Fruit fly (Drosophila melanogaster) whole organism, prepupa: ENCODE data around the gene Socs16D.

ENCODE experiments used
- CG10631 ChIP-seq: fragments of 200-800 bp; sonication (Bioruptor generic); optimal IDR thresholded peaks from 2 replicates; lab custom pipeline; 2016; ENCODE audit warnings: missing biosample characterization, missing genetic modification characterization
- CG10669 ChIP-seq: fragments of 200-800 bp; sonication (Bioruptor generic); optimal IDR thresholded peaks from 3 replicates; lab custom pipeline; 2018; ENCODE audit warnings: missing biosample characterization, mild to moderate bottlenecking, missing genetic modification characterization, moderate library complexity
- CG11294 ChIP-seq: fragments of 200-800 bp; sonication (Bioruptor generic); IDR thresholded peaks from 2 replicates; pipeline ENCODE4 v1.3.6; 2022; ENCODE audit warnings: missing biosample characterization, missing genetic modification characterization
- CG11762 ChIP-seq: fragments of 200-800 bp; sonication (Bioruptor generic); optimal IDR thresholded peaks from 3 replicates; lab custom pipeline; 2016; ENCODE audit warnings: missing biosample characterization, missing genetic modification characterization; ENCODE audit not compliant: insufficient read depth
- CG11902 ChIP-seq: fragments of 200-800 bp; sonication (Bioruptor generic); optimal IDR thresholded peaks from 3 replicates; lab custom pipeline; 2016; ENCODE audit warnings: missing biosample characterization, missing genetic modification characterization
- CG15336 ChIP-seq: fragments of 200-800 bp; sonication (Bioruptor generic); IDR thresholded peaks from 2 replicates; pipeline ENCODE4 v1.3.6; 2022; ENCODE audit warnings: missing biosample characterization, missing genetic modification characterization
- CG16779 ChIP-seq: fragments of 200-800 bp; sonication (Bioruptor generic); optimal IDR thresholded peaks from 3 replicates; lab custom pipeline; 2017; ENCODE audit warnings: missing biosample characterization, mild to moderate bottlenecking, missing genetic modification characterization
- CG3032 ChIP-seq: fragments of 200-800 bp; optimal IDR thresholded peaks from 2 replicates; lab custom pipeline; 2019; ENCODE audit warnings: missing biosample characterization, mild to moderate bottlenecking, missing genetic modification characterization, moderate library complexity
- CG32006 ChIP-seq: fragments of 200-800 bp; sonication (Bioruptor generic); optimal IDR thresholded peaks from 3 replicates; lab custom pipeline; 2017; ENCODE audit warnings: missing biosample characterization, mild to moderate bottlenecking, missing genetic modification characterization
- CG34406 ChIP-seq: fragments of 200-800 bp; sonication (Bioruptor generic); optimal IDR thresholded peaks from 3 replicates; lab custom pipeline; 2016; ENCODE audit warnings: missing biosample characterization, missing genetic modification characterization
- CG3919 ChIP-seq: fragments of 200-800 bp; sonication (Bioruptor generic); optimal IDR thresholded peaks from 3 replicates; lab custom pipeline; 2016; ENCODE audit warnings: missing biosample characterization, missing genetic modification characterization
- CG4318 ChIP-seq: fragments of 200-800 bp; sonication (Bioruptor generic); optimal IDR thresholded peaks from 3 replicates; lab custom pipeline; 2017; ENCODE audit warnings: missing biosample characterization, mild to moderate bottlenecking, missing genetic modification characterization
- CG6163 ChIP-seq: fragments of 200-800 bp; sonication (Bioruptor generic); IDR thresholded peaks from 3 replicates; pipeline ENCODE4 v1.3.6; 2022; ENCODE audit warnings: missing biosample characterization, missing genetic modification characterization
- CG6808 ChIP-seq: fragments of 200-800 bp; sonication (Bioruptor generic); optimal IDR thresholded peaks from 3 replicates; lab custom pipeline; 2017; ENCODE audit warnings: missing biosample characterization, missing genetic modification characterization, mild to moderate bottlenecking, moderate library complexity, missing genetic modification reagents
- CG6854 ChIP-seq: fragments of 200-800 bp; sonication (Bioruptor generic); optimal IDR thresholded peaks from 2 replicates; lab custom pipeline; 2017; ENCODE audit warnings: missing biosample characterization, mild to moderate bottlenecking, missing genetic modification characterization
- CG7368 ChIP-seq: fragments of 200-800 bp; sonication (Bioruptor generic); optimal IDR thresholded peaks from 3 replicates; lab custom pipeline; 2016; ENCODE audit warnings: missing biosample characterization, missing genetic modification characterization
- CG8319 ChIP-seq: fragments of 200-800 bp; sonication (Bioruptor generic); optimal IDR thresholded peaks from 3 replicates; lab custom pipeline; 2016; ENCODE audit warnings: missing biosample characterization, missing genetic modification characterization
- CG8632 ChIP-seq: fragments of 200-800 bp; sonication (Bioruptor generic); optimal IDR thresholded peaks from 3 replicates; lab custom pipeline; 2016; ENCODE audit warnings: missing biosample characterization, missing genetic modification characterization
- CG9139 ChIP-seq: fragments of 200-800 bp; sonication (Bioruptor generic); optimal IDR thresholded peaks from 3 replicates; lab custom pipeline; 2017; ENCODE audit warnings: missing biosample characterization, mild to moderate bottlenecking, missing genetic modification characterization
- Eip75B ChIP-seq: fragments of 200-800 bp; sonication (Bioruptor generic); optimal IDR thresholded peaks from 3 replicates; lab custom pipeline; 2016; ENCODE audit warnings: missing biosample characterization, missing genetic modification characterization
- Eip78C ChIP-seq: fragments of 200-800 bp; sonication (Bioruptor generic); peaks from one replicate; lab custom pipeline; 2016; ENCODE audit warnings: missing biosample characterization, missing genetic modification characterization
- Ets96B ChIP-seq: fragments of 200-800 bp; optimal IDR thresholded peaks from 2 replicates; lab custom pipeline; 2019; ENCODE audit warnings: missing biosample characterization, mild to moderate bottlenecking, missing genetic modification characterization, moderate library complexity
- Hr38 ChIP-seq: sonication (Bioruptor generic); optimal IDR thresholded peaks from 2 replicates; lab custom pipeline; 2016; ENCODE audit warnings: missing biosample characterization, missing genetic modification characterization
- Hr39 ChIP-seq: fragments of 200-800 bp; sonication (Bioruptor generic); optimal IDR thresholded peaks from 2 replicates; lab custom pipeline; 2016; ENCODE audit warnings: missing biosample characterization, missing genetic modification characterization
- Hr4 ChIP-seq: fragments of 200-800 bp; sonication (Bioruptor generic); optimal IDR thresholded peaks from 3 replicates; lab custom pipeline; 2016; ENCODE audit warnings: missing biosample characterization, missing genetic modification characterization
- Lpt ChIP-seq: fragments of 200-800 bp; sonication (Bioruptor generic); optimal IDR thresholded peaks from 3 replicates; lab custom pipeline; 2016; ENCODE audit warnings: missing biosample characterization, missing genetic modification characterization
- Met ChIP-seq: fragments of 200-800 bp; sonication (Bioruptor generic); optimal IDR thresholded peaks from 3 replicates; lab custom pipeline; 2016; ENCODE audit warnings: missing biosample characterization, missing genetic modification characterization
- OdsH ChIP-seq: fragments of 200-800 bp; sonication (Bioruptor generic); optimal IDR thresholded peaks from 3 replicates; lab custom pipeline; 2016; ENCODE audit warnings: missing biosample characterization, missing genetic modification characterization
- Smox ChIP-seq: fragments of 200-800 bp; sonication (Bioruptor generic); optimal IDR thresholded peaks from 3 replicates; lab custom pipeline; 2016; ENCODE audit warnings: missing biosample characterization, missing genetic modification characterization
- Sox102F ChIP-seq: fragments of 200-800 bp; sonication (Bioruptor generic); optimal IDR thresholded peaks from 2 replicates; lab custom pipeline; 2016; ENCODE audit warnings: missing biosample characterization, mild to moderate bottlenecking, missing genetic modification characterization
- Sox14 ChIP-seq: fragments of 200-800 bp; sonication (Bioruptor generic); optimal IDR thresholded peaks from 3 replicates; lab custom pipeline; 2016; ENCODE audit warnings: missing biosample characterization, missing genetic modification characterization
- Sox15 ChIP-seq: fragments of 200-800 bp; sonication (Bioruptor generic); optimal IDR thresholded peaks from 3 replicates; lab custom pipeline; 2016; ENCODE audit warnings: missing biosample characterization, missing genetic modification characterization
- achi ChIP-seq: fragments of 200-800 bp; sonication (Bioruptor generic); optimal IDR thresholded peaks from 3 replicates; lab custom pipeline; 2016; ENCODE audit warnings: missing biosample characterization, missing genetic modification characterization
- acj6 ChIP-seq: fragments of 200-800 bp; sonication (Bioruptor generic); optimal IDR thresholded peaks from 3 replicates; lab custom pipeline; 2016; ENCODE audit warnings: missing biosample characterization, missing genetic modification characterization
- cyc ChIP-seq: fragments of 200-800 bp; sonication (Bioruptor generic); optimal IDR thresholded peaks from 3 replicates; lab custom pipeline; 2016; ENCODE audit warnings: missing biosample characterization, missing genetic modification characterization
- dac ChIP-seq: fragments of 200-800 bp; sonication (Bioruptor generic); optimal IDR thresholded peaks from 2 replicates; lab custom pipeline; 2017; ENCODE audit warnings: missing biosample characterization, mild to moderate bottlenecking, missing genetic modification characterization
- dsx ChIP-seq: fragments of 200-800 bp; optimal IDR thresholded peaks from 3 replicates; lab custom pipeline; 2019; ENCODE audit warnings: missing biosample characterization, mild to moderate bottlenecking, missing genetic modification characterization, moderate library complexity; ENCODE audit not compliant: poor library complexity, severe bottlenecking
- eg ChIP-seq: fragments of 200-800 bp; sonication (Bioruptor generic); IDR thresholded peaks from 3 replicates; pipeline ENCODE4 v1.3.6; 2022; ENCODE audit warnings: missing biosample characterization, missing genetic modification characterization
- esn ChIP-seq: fragments of 200-800 bp; sonication (Bioruptor generic); optimal IDR thresholded peaks from 2 replicates; lab custom pipeline; 2016; ENCODE audit warnings: missing biosample characterization, mild to moderate bottlenecking, missing genetic modification characterization, moderate library complexity
- fd59A ChIP-seq: fragments of 200-800 bp; sonication (Bioruptor generic); optimal IDR thresholded peaks from 2 replicates; lab custom pipeline; 2017; ENCODE audit warnings: missing biosample characterization, mild to moderate bottlenecking, missing genetic modification characterization, missing genetic modification reagents
- fd85E ChIP-seq: fragments of 200-800 bp; sonication (Bioruptor generic); optimal IDR thresholded peaks from 3 replicates; lab custom pipeline; 2016; ENCODE audit warnings: missing biosample characterization, missing genetic modification characterization
- fkh ChIP-seq: fragments of 200-800 bp; sonication (Bioruptor generic); optimal IDR thresholded peaks from 3 replicates; lab custom pipeline; 2017; ENCODE audit warnings: missing biosample characterization, mild to moderate bottlenecking, missing genetic modification characterization, moderate library complexity
- lz ChIP-seq: fragments of 200-800 bp; sonication (Bioruptor generic); optimal IDR thresholded peaks from 3 replicates; lab custom pipeline; 2016; ENCODE audit warnings: missing biosample characterization, missing genetic modification characterization
- net ChIP-seq: fragments of 200-800 bp; sonication (Bioruptor generic); optimal IDR thresholded peaks from 3 replicates; lab custom pipeline; 2016; ENCODE audit warnings: missing biosample characterization, missing genetic modification characterization
- pdm3 ChIP-seq: fragments of 200-800 bp; sonication (Bioruptor generic); optimal IDR thresholded peaks from 3 replicates; lab custom pipeline; 2016; ENCODE audit warnings: missing biosample characterization, missing genetic modification characterization
- salr ChIP-seq, 2 experiments: fragments of 200-800 bp; sonication (Bioruptor generic); optimal IDR thresholded peaks; 3 replicates each; lab custom pipeline; 2016 to 2018; ENCODE audit warnings: missing biosample characterization in 2 of 2, missing genetic modification characterization in 2 of 2, mild to moderate bottlenecking in 1 of 2
- spab ChIP-seq: fragments of 200-800 bp; sonication (Bioruptor generic); optimal IDR thresholded peaks from 2 replicates; lab custom pipeline; 2017; ENCODE audit warnings: missing biosample characterization, mild to moderate bottlenecking, missing genetic modification characterization, missing genetic modification reagents
- ss ChIP-seq, 2 experiments: fragments of 200-800 bp; sonication (Bioruptor generic); optimal IDR thresholded peaks; 2 replicates in 1 of 2; 3 replicates in 1 of 2; lab custom pipeline; 2017 to 2018; ENCODE audit warnings: mild to moderate bottlenecking in 2 of 2, missing biosample characterization in 2 of 2, missing genetic modification characterization in 2 of 2, moderate library complexity in 1 of 2
- topi ChIP-seq: fragments of 200-800 bp; sonication (Bioruptor generic); optimal IDR thresholded peaks from 3 replicates; lab custom pipeline; 2016; ENCODE audit warnings: missing biosample characterization, missing genetic modification characterization
- vri ChIP-seq: fragments of 200-800 bp; sonication (Bioruptor generic); optimal IDR thresholded peaks from 3 replicates; lab custom pipeline; 2016; ENCODE audit warnings: missing biosample characterization, mild to moderate bottlenecking, missing genetic modification characterization

Gene Socs16D

DNA sequence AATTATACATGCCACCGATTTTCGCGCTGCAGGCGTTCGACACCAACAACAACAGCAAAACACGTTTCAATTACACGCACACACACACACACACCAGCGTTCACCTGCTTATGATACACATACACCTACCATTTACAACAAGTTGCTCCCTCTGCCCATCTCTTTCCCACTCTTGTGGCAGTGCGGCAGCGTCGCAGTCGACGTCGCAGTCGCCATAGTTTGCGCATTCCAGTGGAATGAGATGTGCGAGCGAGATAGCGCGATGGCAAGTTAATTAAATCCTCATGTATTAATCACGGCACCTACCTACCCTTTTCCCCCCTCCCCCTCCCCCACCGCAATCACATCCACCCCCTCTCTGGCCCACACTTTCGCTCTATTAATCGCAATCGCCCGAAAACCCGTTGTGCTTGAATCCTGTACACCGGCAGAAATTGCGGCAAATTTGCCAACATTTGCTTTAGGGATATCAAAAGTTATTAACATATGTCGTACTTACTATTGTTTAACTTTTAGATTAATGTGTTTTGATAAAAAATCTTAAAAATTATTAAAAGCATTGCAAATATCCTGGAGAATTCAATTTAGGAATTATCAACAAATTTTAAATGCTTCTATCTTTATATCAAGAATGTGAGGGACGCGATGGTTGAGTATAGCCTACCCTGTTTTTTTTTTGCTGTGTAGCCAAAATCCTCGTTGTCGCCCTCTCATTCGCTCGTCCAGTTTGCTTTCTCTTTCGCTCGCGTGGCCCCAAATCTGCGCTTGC, 24.8 kb downstream of the Socs16D start:
- TF ChIP-seq CG11902 (GFP tag; lab: Kevin White, UChicago): peak; percentile 64
- peak; percentile 82 for TF ChIP-seq acj6
- peak; percentile 38 for TF ChIP-seq CG6854 (GFP tag; lab: Kevin White, UChicago)
- TF ChIP-seq CG8632 (GFP tag; lab: Kevin White, UChicago): peak; percentile 79
- TF ChIP-seq CG3032: peak; percentile 47
- peak; percentile 85 for TF ChIP-seq lz
- TF ChIP-seq CG7368: peak; percentile 69
- peak; percentile 69 for TF ChIP-seq vri
- peak; percentile 77 for TF ChIP-seq CG3919 (GFP tag; lab: Kevin White, UChicago)
- peak; percentile 75 for TF ChIP-seq fd59A (GFP tag; lab: Kevin White, UChicago)
- TF ChIP-seq CG16779: peak; percentile 44
- TF ChIP-seq CG4318 (GFP tag; lab: Kevin White, UChicago): peak; percentile 70
- peak; percentile 60 for TF ChIP-seq spab (GFP tag; lab: Kevin White, UChicago)
- peak; percentile 84 for TF ChIP-seq Hr39 (GFP tag; lab: Kevin White, UChicago)
- TF ChIP-seq Eip78C (GFP tag; lab: Kevin White, UChicago): peak; percentile 95
- TF ChIP-seq ss (GFP tag; optimal IDR thresholded peaks at IDR 0.05; lab: Kevin White, UChicago): peak; percentile 71 to 77
- peak; percentile 55 for TF ChIP-seq CG9139 (GFP tag; lab: Kevin White, UChicago)
- peak; percentile 80 for TF ChIP-seq Sox102F (GFP tag; lab: Kevin White, UChicago)
- TF ChIP-seq cyc (GFP tag; lab: Kevin White, UChicago): peak; percentile 79
- no peak for TF ChIP-seq Hr38
- TF ChIP-seq Lpt: peak; percentile 49
- peak; percentile 80 for TF ChIP-seq pdm3 (GFP tag; lab: Kevin White, UChicago)
- peak; percentile 86 for TF ChIP-seq esn
- TF ChIP-seq CG8319: peak; percentile 54
- peak; percentile 71 for TF ChIP-seq net (GFP tag; lab: Kevin White, UChicago)
- peak; percentile 80 for TF ChIP-seq achi
- TF ChIP-seq CG6163 (GFP tag; lab: Robert Waterston, UW): peak; percentile 58
- peak; percentile 82 for TF ChIP-seq Met
- peak; percentile 8 for TF ChIP-seq fd85E (GFP tag; lab: Kevin White, UChicago)
- peak; percentile 64 for TF ChIP-seq dac (GFP tag; lab: Kevin White, UChicago)
- peak; percentile 70 for TF ChIP-seq Eip75B (GFP tag; lab: Kevin White, UChicago)
- peak; percentile 25 to 78 for TF ChIP-seq salr (GFP tag; optimal IDR thresholded peaks at IDR 0.05; lab: Kevin White, UChicago)
- TF ChIP-seq CG11294 (GFP tag; lab: Robert Waterston, UW): no peak
- TF ChIP-seq Sox14: peak; percentile 84
- peak; percentile 80 for TF ChIP-seq CG10669 (GFP tag; lab: Kevin White, UChicago)
- TF ChIP-seq CG11762: peak; percentile 61
- TF ChIP-seq fkh: no peak
- TF ChIP-seq CG32006 (GFP tag; lab: Kevin White, UChicago): peak; percentile 84
- TF ChIP-seq dsx (GFP tag; lab: Kevin White, UChicago): peak; percentile 57
- peak; percentile 74 for TF ChIP-seq CG6808
- TF ChIP-seq Ets96B (tag; lab: Kevin White, UChicago): peak; percentile 57
- peak; percentile 76 for TF ChIP-seq CG15336 (GFP tag; lab: Robert Waterston, UW)
- peak; percentile 84 for TF ChIP-seq Smox
- TF ChIP-seq CG34406 (GFP tag; lab: Kevin White, UChicago): peak; percentile 76
- TF ChIP-seq Hr4: peak; percentile 71
- TF ChIP-seq Sox15 (GFP tag; lab: Kevin White, UChicago): peak; percentile 64
- TF ChIP-seq topi (GFP tag; lab: Kevin White, UChicago): peak; percentile 86
- TF ChIP-seq eg (GFP tag; lab: Robert Waterston, UW): peak; percentile 37; the same call in 1 of the 3 replicates
- peak; percentile 96 for TF ChIP-seq OdsH (GFP tag; lab: Kevin White, UChicago)
- peak; percentile 78 for TF ChIP-seq CG10631
